Fruit fly (Drosophila melanogaster) whole organism, embryonic: ENCODE measurements around the gene Stt3B.
A peak's percentile ranks its signal among the peaks of the same experiment; 100 is the strongest.

Source experiments
- Bdp1 ChIP-seq: fragments of 200-800 bp; sonication (Bioruptor generic); optimal IDR thresholded peaks from 3 replicates; lab custom pipeline; 2016; ENCODE audit warnings: missing biosample characterization, missing genetic modification characterization
- CG1024 ChIP-seq: fragments of 200-800 bp; sonication (Bioruptor generic); IDR thresholded peaks from 2 replicates; pipeline ENCODE4 v1.3.6; 2022; ENCODE audit warnings: missing biosample characterization, missing genetic modification characterization
- CG15479 ChIP-seq: fragments of 200-800 bp; sonication (Bioruptor generic); optimal IDR thresholded peaks from 3 replicates; lab custom pipeline; 2019; ENCODE audit warnings: missing biosample characterization, mild to moderate bottlenecking, missing genetic modification characterization, moderate library complexity
- CG1647 ChIP-seq: fragments of 200-800 bp; sonication (Bioruptor generic); optimal IDR thresholded peaks from 3 replicates; lab custom pipeline; 2016; ENCODE audit warnings: missing biosample characterization, missing genetic modification characterization
- CG17385 ChIP-seq: fragments of 200-800 bp; sonication (Bioruptor generic); optimal IDR thresholded peaks from 3 replicates; lab custom pipeline; 2018; ENCODE audit warnings: missing biosample characterization, mild to moderate bottlenecking, missing genetic modification characterization
- CG31441 ChIP-seq: fragments of 200-800 bp; sonication (Bioruptor generic); IDR thresholded peaks from 2 replicates; pipeline ENCODE4 v1.3.6; 2022; ENCODE audit warnings: missing biosample characterization, missing genetic modification characterization
- CG32772 ChIP-seq: fragments of 200-800 bp; sonication (Bioruptor generic); IDR thresholded peaks from 2 replicates; pipeline ENCODE4 v1.3.6; 2022; ENCODE audit warnings: missing biosample characterization, missing genetic modification characterization
- CG3847 ChIP-seq: fragments of 200-800 bp; sonication (Bioruptor generic); IDR thresholded peaks from 2 replicates; pipeline ENCODE4 v1.3.6; 2022; ENCODE audit warnings: missing biosample characterization, missing genetic modification characterization
- CG4424 ChIP-seq: fragments of 200-800 bp; sonication (Bioruptor generic); optimal IDR thresholded peaks from 3 replicates; lab custom pipeline; 2016; ENCODE audit warnings: missing biosample characterization, missing genetic modification characterization
- CG6765 ChIP-seq: fragments of 200-800 bp; sonication (Bioruptor generic); optimal IDR thresholded peaks from 3 replicates; lab custom pipeline; 2017; ENCODE audit warnings: missing biosample characterization, mild to moderate bottlenecking, missing genetic modification characterization
- CG9727 ChIP-seq: fragments of 200-800 bp; sonication (Bioruptor generic); optimal IDR thresholded peaks from 3 replicates; lab custom pipeline; 2017; ENCODE audit warnings: missing biosample characterization, mild to moderate bottlenecking, missing genetic modification characterization
- CG9817 ChIP-seq: fragments of 200-800 bp; sonication (Bioruptor generic); optimal IDR thresholded peaks from 2 replicates; lab custom pipeline; 2018; ENCODE audit warnings: missing biosample characterization, mild to moderate bottlenecking, missing genetic modification characterization, moderate library complexity
- CG9876 ChIP-seq: fragments of 200-800 bp; sonication (Bioruptor generic); optimal IDR thresholded peaks from 2 replicates; lab custom pipeline; 2016; ENCODE audit warnings: missing biosample characterization, missing genetic modification characterization
- CTCF ChIP-seq: fragments of 200-800 bp; sonication (Bioruptor generic); optimal IDR thresholded peaks from 2 replicates; lab custom pipeline; 2017; ENCODE audit warnings: missing biosample characterization, mild to moderate bottlenecking, missing genetic modification characterization, moderate library complexity
- Camta ChIP-seq: fragments of 200-800 bp; sonication (Bioruptor generic); optimal IDR thresholded peaks from 2 replicates; lab custom pipeline; 2016; ENCODE audit warnings: missing biosample characterization, missing genetic modification characterization
- Chrac-16 ChIP-seq: fragments of 200-800 bp; sonication (Bioruptor generic); optimal IDR thresholded peaks from 3 replicates; lab custom pipeline; 2016; ENCODE audit warnings: missing biosample characterization, missing genetic modification characterization
- Dek ChIP-seq: fragments of 200-800 bp; sonication (Bioruptor generic); optimal IDR thresholded peaks from 3 replicates; lab custom pipeline; 2019; ENCODE audit warnings: missing biosample characterization, mild to moderate bottlenecking, missing genetic modification characterization, moderate library complexity
- Gug ChIP-seq: fragments of 200-800 bp; sonication (Bioruptor generic); IDR thresholded peaks from 4 replicates; pipeline ENCODE4 v1.3.6; 2022; ENCODE audit warnings: missing biosample characterization, missing genetic modification characterization
- Lpt ChIP-seq: fragments of >200 bp; optimal IDR thresholded peaks from 2 replicates; lab custom pipeline; 2018; ENCODE audit warnings: missing biosample characterization, missing genetic modification characterization
- NFAT ChIP-seq: fragments of 200-800 bp; sonication (Bioruptor generic); IDR thresholded peaks from 2 replicates; pipeline ENCODE4 v1.3.6; 2022; ENCODE audit warnings: missing biosample characterization, missing genetic modification characterization
- Sox100B ChIP-seq: fragments of 200-800 bp; sonication (Bioruptor generic); optimal IDR thresholded peaks from 3 replicates; lab custom pipeline; 2018; ENCODE audit warnings: missing biosample characterization, mild to moderate bottlenecking, missing genetic modification characterization
- Ssrp ChIP-seq: fragments of 200-800 bp; sonication (Bioruptor generic); optimal IDR thresholded peaks from 2 replicates; lab custom pipeline; 2018; ENCODE audit warnings: missing biosample characterization, mild to moderate bottlenecking, missing genetic modification characterization, moderate library complexity
- Trl ChIP-seq, 3 experiments: fragments of >200 bp in 2 of 3; fragments of 200-800 bp in 1 of 3; sonication (Bioruptor generic) in 1 of 3; optimal IDR thresholded peaks; 2 replicates in 1 of 3; 3 replicates in 2 of 3; lab custom pipeline; 2016 to 2017; ENCODE audit warnings: missing biosample characterization in 1 of 3, missing genetic modification characterization in 1 of 3
- YL-1 ChIP-seq: fragments of 200-800 bp; sonication (Bioruptor generic); optimal IDR thresholded peaks from 3 replicates; lab custom pipeline; 2017; ENCODE audit warnings: missing biosample characterization, mild to moderate bottlenecking, missing genetic modification characterization
- aop ChIP-seq: fragments of 200-800 bp; sonication (Bioruptor generic); IDR thresholded peaks from 2 replicates; pipeline ENCODE4 v1.3.6; 2022; ENCODE audit warnings: missing biosample characterization, missing genetic modification characterization
- ara ChIP-seq: fragments of 200-800 bp; sonication (Bioruptor generic); IDR thresholded peaks from 2 replicates; pipeline ENCODE4 v1.3.6; 2022; ENCODE audit warnings: missing biosample characterization, missing genetic modification characterization
- az2 ChIP-seq: fragments of 200-800 bp; sonication (Bioruptor generic); optimal IDR thresholded peaks from 3 replicates; lab custom pipeline; 2016; ENCODE audit warnings: missing biosample characterization, missing genetic modification characterization
- cas ChIP-seq: fragments of 200-800 bp; sonication (Bioruptor generic); IDR thresholded peaks from 2 replicates; pipeline ENCODE4 v1.3.6; 2022; ENCODE audit warnings: missing biosample characterization, missing genetic modification characterization
- cg ChIP-seq: fragments of 200-800 bp; sonication (Bioruptor generic); optimal IDR thresholded peaks from 3 replicates; lab custom pipeline; 2019; ENCODE audit warnings: missing biosample characterization, mild to moderate bottlenecking, missing genetic modification characterization, moderate library complexity
- chn ChIP-seq: fragments of 200-800 bp; sonication (Bioruptor generic); optimal IDR thresholded peaks from 2 replicates; lab custom pipeline; 2016; ENCODE audit warnings: missing biosample characterization, missing genetic modification characterization
- crp ChIP-seq, 2 experiments: fragments of 200-800 bp; sonication (Bioruptor generic); optimal IDR thresholded peaks; 2 replicates in 1 of 2; 3 replicates in 1 of 2; lab custom pipeline; 2017; ENCODE audit warnings: missing biosample characterization in 2 of 2, missing genetic modification characterization in 2 of 2, mild to moderate bottlenecking in 1 of 2, moderate library complexity in 1 of 2
- da ChIP-seq: fragments of 200-800 bp; sonication (Bioruptor generic); optimal IDR thresholded peaks from 2 replicates; lab custom pipeline; 2016; ENCODE audit warnings: missing biosample characterization, missing genetic modification characterization
- dati ChIP-seq: fragments of 200-800 bp; sonication (Bioruptor generic); IDR thresholded peaks from 2 replicates; pipeline ENCODE4 v1.3.6; 2022; ENCODE audit warnings: missing biosample characterization, missing genetic modification characterization
- dimm ChIP-seq: fragments of 200-800 bp; sonication (Bioruptor generic); IDR thresholded peaks from 2 replicates; pipeline ENCODE4 v1.3.6; 2022; ENCODE audit warnings: missing biosample characterization, missing genetic modification characterization
- disco-r ChIP-seq: fragments of 200-800 bp; sonication (Bioruptor generic); optimal IDR thresholded peaks from 2 replicates; lab custom pipeline; 2016; ENCODE audit warnings: missing biosample characterization, missing genetic modification characterization
- dmrt99B ChIP-seq: fragments of 200-800 bp; sonication (Bioruptor generic); optimal IDR thresholded peaks from 2 replicates; lab custom pipeline; 2018; ENCODE audit warnings: missing biosample characterization, mild to moderate bottlenecking, missing genetic modification characterization, moderate library complexity
- fd102C ChIP-seq: fragments of 200-800 bp; sonication (Bioruptor generic); optimal IDR thresholded peaks from 2 replicates; lab custom pipeline; 2018; ENCODE audit warnings: missing biosample characterization, mild to moderate bottlenecking, missing genetic modification characterization, moderate library complexity
- fru ChIP-seq: fragments of >200 bp; optimal IDR thresholded peaks from 2 replicates; lab custom pipeline; 2017
- fu2 ChIP-seq: fragments of 200-800 bp; sonication (Bioruptor generic); optimal IDR thresholded peaks from 2 replicates; lab custom pipeline; 2016; ENCODE audit warnings: missing biosample characterization, missing genetic modification characterization
- gcm2 ChIP-seq: fragments of 200-800 bp; sonication (Bioruptor generic); optimal IDR thresholded peaks from 2 replicates; lab custom pipeline; 2016; ENCODE audit warnings: missing biosample characterization, missing genetic modification characterization
- lilli ChIP-seq: fragments of 200-800 bp; sonication (Bioruptor generic); optimal IDR thresholded peaks from 3 replicates; lab custom pipeline; 2016; ENCODE audit warnings: missing biosample characterization, missing genetic modification characterization
- nom ChIP-seq: fragments of 200-800 bp; sonication (Bioruptor generic); optimal IDR thresholded peaks from 2 replicates; lab custom pipeline; 2017; ENCODE audit warnings: missing biosample characterization, missing genetic modification characterization, mild to moderate bottlenecking, moderate library complexity, missing genetic modification reagents
- salm ChIP-seq: fragments of 200-800 bp; sonication (Bioruptor generic); optimal IDR thresholded peaks from 2 replicates; lab custom pipeline; 2018; ENCODE audit warnings: missing biosample characterization, mild to moderate bottlenecking, missing genetic modification characterization
- sens ChIP-seq: fragments of 200-800 bp; sonication (Bioruptor generic); peaks from one replicate; lab custom pipeline; 2016; ENCODE audit warnings: missing biosample characterization, missing genetic modification characterization
- seq ChIP-seq: fragments of 200-800 bp; sonication (Bioruptor generic); IDR thresholded peaks from 2 replicates; pipeline ENCODE4 v1.3.6; 2022; ENCODE audit warnings: missing biosample characterization, missing genetic modification characterization
- sqz ChIP-seq: fragments of 200-800 bp; sonication (Bioruptor generic); optimal IDR thresholded peaks from 3 replicates; lab custom pipeline; 2018; ENCODE audit warnings: missing biosample characterization, mild to moderate bottlenecking, missing genetic modification characterization
- tll ChIP-seq, 2 experiments: fragments of 200-800 bp in 1 of 2; fragments of >200 bp in 1 of 2; sonication (Bioruptor generic) in 1 of 2; optimal IDR thresholded peaks; 2 replicates each; lab custom pipeline; 2017 to 2019; ENCODE audit warnings: missing biosample characterization in 2 of 2, missing genetic modification characterization in 2 of 2, mild to moderate bottlenecking in 1 of 2, moderate library complexity in 1 of 2
- tup ChIP-seq: fragments of 200-800 bp; sonication (Bioruptor generic); optimal IDR thresholded peaks from 2 replicates; lab custom pipeline; 2016; ENCODE audit warnings: missing biosample characterization, mild to moderate bottlenecking, missing genetic modification characterization, moderate library complexity
- twi ChIP-seq: fragments of 200-800 bp; optimal IDR thresholded peaks from 2 replicates; lab custom pipeline; 2019; ENCODE audit warnings: missing biosample characterization, mild to moderate bottlenecking, missing genetic modification characterization, moderate library complexity
- vvl ChIP-seq: fragments of 200-800 bp; sonication (Bioruptor generic); IDR thresholded peaks from 2 replicates; pipeline ENCODE4 v1.3.6; 2022; ENCODE audit warnings: missing biosample characterization, missing genetic modification characterization
- wdn ChIP-seq: fragments of 200-800 bp; sonication (Bioruptor generic); IDR thresholded peaks from 2 replicates; pipeline ENCODE4 v1.3.6; 2022; ENCODE audit warnings: missing biosample characterization, missing genetic modification characterization

Gene Stt3B

dm6 chr3R:25049742-25050517 is 19.5 kb downstream of the Stt3B start (continued):
- TF ChIP-seq nom (peak; percentile 83), CG9817 (tag; lab: Kevin White, UChicago) (no peak), tll (GFP tag; optimal IDR thresholded peaks at IDR 0.05; lab: Kevin White, UChicago) (peak in 1 of 2 experiments; percentile 47), dmrt99B (tag; lab: Kevin White, UChicago) (no peak), CG17385 (no peak), Chrac-16 (GFP tag; lab: Kevin White, UChicago) (no peak), CG15479 (peak; percentile 65), CG32772 (no peak), dimm (GFP tag; lab: Robert Waterston, UW) (no peak), ara (no peak), CG9876 (GFP tag; lab: Kevin White, UChicago) (no peak), tup (GFP tag; lab: Kevin White, UChicago) (no peak), CTCF (no peak), Trl (optimal IDR thresholded peaks at IDR 0.05; lab: Kevin White, UChicago) (peak; percentile 49 to 84), Trl (GFP tag; optimal IDR thresholded peaks at IDR 0.05; lab: Kevin White, UChicago) (peak; percentile 9), Dek (tag; lab: Kevin White, UChicago) (no peak), chn (GFP tag; lab: Kevin White, UChicago) (no peak), Ssrp (tag; lab: Kevin White, UChicago) (no peak), gcm2 (GFP tag; lab: Kevin White, UChicago) (peak; percentile 27), cg (GFP tag; lab: Kevin White, UChicago) (peak; percentile 99), lilli (GFP tag; lab: Kevin White, UChicago) (no peak), az2 (GFP tag; lab: Kevin White, UChicago) (no peak), dati (GFP tag; lab: Robert Waterston, UW) (no peak), CG1024 (GFP tag; lab: Robert Waterston, UW) (no peak), CG9727 (GFP tag; lab: Kevin White, UChicago) (no peak), CG6765 (GFP tag; lab: Kevin White, UChicago) (peak; percentile 54), CG4424 (no peak), Bdp1 (GFP tag; lab: Kevin White, UChicago) (no peak), NFAT (GFP tag; lab: Robert Waterston, UW) (no peak), fru (no peak), twi (tag; lab: Kevin White, UChicago) (no peak), CG31441 (GFP tag; lab: Robert Waterston, UW) (no peak), vvl (no peak), Camta (GFP tag; lab: Kevin White, UChicago) (no peak), YL-1 (GFP tag; lab: Kevin White, UChicago) (no peak), wdn (GFP tag; lab: Robert Waterston, UW) (no peak), CG3847 (GFP tag; lab: Robert Waterston, UW) (no peak), Lpt (GFP tag; lab: Kevin White, UChicago) (no peak), sqz (GFP tag; lab: Kevin White, UChicago) (peak; percentile 34), da (GFP tag; lab: Kevin White, UChicago) (no peak), fu2 (GFP tag; lab: Kevin White, UChicago) (no peak), sens (peak; percentile 62), crp (GFP tag; optimal IDR thresholded peaks at IDR 0.05; lab: Kevin White, UChicago) (peak in 1 of 2 experiments; percentile 56), Sox100B (GFP tag; lab: Kevin White, UChicago) (no peak), disco-r (GFP tag; lab: Kevin White, UChicago) (no peak), cas (GFP tag; lab: Robert Waterston, UW) (no peak), Gug (GFP tag; lab: Robert Waterston, UW) (no peak; the same call in 3 of the 4 replicates), fd102C (no peak), CG1647 (no peak), seq (no peak), salm (tag; lab: Kevin White, UChicago) (no peak), aop (GFP tag; lab: Robert Waterston, UW) (no peak)
